Worm (Caenorhabditis elegans) whole organism, L1 larva: ENCODE results near the gene fbxa-28.

Source experiments
- C16A3.4 ChIP-seq: fragments of 150-350 bp; optimal IDR thresholded peaks from 2 replicates; lab custom pipeline; 2014; ENCODE audit warnings: missing biosample characterization, missing genetic modification characterization
- F16B12.6 ChIP-seq: fragments of 150-350 bp; optimal IDR thresholded peaks from 2 replicates; lab custom pipeline; 2014; ENCODE audit warnings: missing biosample characterization, missing genetic modification characterization
- Y116A8C.19 ChIP-seq: sonication (generic microtip); optimal IDR thresholded peaks from 2 replicates; lab custom pipeline; 2016; ENCODE audit warnings: missing compliant biosample characterization, missing genetic modification characterization, borderline replicate concordance
- aha-1 ChIP-seq: fragments of 150-350 bp; optimal IDR thresholded peaks from 2 replicates; lab custom pipeline; 2014; ENCODE audit warnings: missing biosample characterization, missing genetic modification characterization
- alr-1 ChIP-seq: fragments of 200-800 bp; sonication (Bioruptor generic); optimal IDR thresholded peaks from 2 replicates; lab custom pipeline; 2018; ENCODE audit warnings: borderline replicate concordance, mild to moderate bottlenecking, missing genetic modification characterization, missing compliant biosample characterization
- ama-1 ChIP-seq: fragments of 150-350 bp; optimal IDR thresholded peaks from 2 replicates; lab custom pipeline; 2014
- blmp-1 ChIP-seq: fragments of 150-350 bp; optimal IDR thresholded peaks from 2 replicates; lab custom pipeline; 2014; ENCODE audit warnings: missing biosample characterization, missing genetic modification characterization
- ceh-88 ChIP-seq: fragments of 200-800 bp; sonication (Bioruptor generic); IDR thresholded peaks from 2 replicates; pipeline ENCODE4 v1.3.6; 2022; ENCODE audit warnings: missing genetic modification characterization, missing compliant biosample characterization
- dpl-1 ChIP-seq, 3 experiments: fragments of 150-350 bp in 2 of 3; sonication (generic microtip) in 1 of 3; optimal IDR thresholded peaks; 2 replicates each; lab custom pipeline; 2014 to 2017; ENCODE audit warnings: missing biosample characterization in 3 of 3, missing genetic modification characterization in 3 of 3, missing genetic modification reagents in 3 of 3
- efl-1 ChIP-seq, 4 experiments: fragments of 150-350 bp; optimal IDR thresholded peaks in 3 of 4; peaks in 1 of 4; 1 replicate in 1 of 4; 2 replicates in 3 of 4; lab custom pipeline; 2014; ENCODE audit warnings: missing biosample characterization in 2 of 4, missing genetic modification characterization in 2 of 4, missing genetic modification reagents in 2 of 4
- egl-27 ChIP-seq, 2 experiments: fragments of 150-350 bp in 1 of 2; sonication (generic microtip); optimal IDR thresholded peaks; 3 replicates each; lab custom pipeline; 2017 to 2018; ENCODE audit warnings: missing biosample characterization in 2 of 2, missing genetic modification characterization in 2 of 2, missing genetic modification reagents in 2 of 2
- elt-2 ChIP-seq: sonication (generic microtip); optimal IDR thresholded peaks from 2 replicates; lab custom pipeline; 2016; ENCODE audit warnings: missing genetic modification characterization, mild to moderate bottlenecking, inconsistent platforms, missing compliant biosample characterization, missing genetic modification reagents
- fkh-10 ChIP-seq: sonication (generic microtip); optimal IDR thresholded peaks from 2 replicates; lab custom pipeline; 2017; ENCODE audit warnings: missing biosample characterization, missing genetic modification reagents, missing genetic modification characterization
- fkh-8 ChIP-seq: sonication (generic microtip); optimal IDR thresholded peaks from 2 replicates; lab custom pipeline; 2016; ENCODE audit warnings: mild to moderate bottlenecking, missing genetic modification characterization, missing compliant biosample characterization
- irx-1 ChIP-seq: sonication (generic microtip); optimal IDR thresholded peaks from 2 replicates; lab custom pipeline; 2016; ENCODE audit warnings: missing genetic modification characterization, missing compliant biosample characterization
- isw-1 ChIP-seq: fragments of 200-800 bp; sonication (Bioruptor generic); IDR thresholded peaks from 2 replicates; pipeline ENCODE4 v1.3.6; 2022; ENCODE audit warnings: missing genetic modification characterization, missing compliant biosample characterization
- lin-14 ChIP-seq: fragments of 200-800 bp; sonication (Bioruptor generic); optimal IDR thresholded peaks from 2 replicates; lab custom pipeline; 2018; ENCODE audit warnings: mild to moderate bottlenecking, missing genetic modification characterization, moderate library complexity, missing compliant biosample characterization
- lin-35 ChIP-seq, 2 experiments: fragments of 150-350 bp; optimal IDR thresholded peaks; 2 replicates each; lab custom pipeline; 2014; ENCODE audit warnings: missing biosample characterization in 2 of 2, missing genetic modification characterization in 2 of 2, missing genetic modification reagents in 2 of 2
- lsy-2 ChIP-seq, 2 experiments: fragments of 150-350 bp; optimal IDR thresholded peaks; 2 replicates each; lab custom pipeline; 2014; ENCODE audit warnings: missing biosample characterization in 2 of 2, missing genetic modification characterization in 2 of 2
- mab-9 ChIP-seq: fragments of 200-800 bp; sonication (Bioruptor generic); IDR thresholded peaks from 2 replicates; pipeline ENCODE4 v1.3.6; 2022; ENCODE audit warnings: missing genetic modification reagents, missing genetic modification characterization, missing compliant biosample characterization
- mdl-1 ChIP-seq, 2 experiments: fragments of 150-350 bp; optimal IDR thresholded peaks; 2 replicates each; lab custom pipeline; 2014 to 2017; ENCODE audit warnings: missing biosample characterization in 2 of 2, missing genetic modification characterization in 2 of 2, inconsistent platforms in 1 of 2
- mep-1 ChIP-seq: fragments of 150-350 bp; optimal IDR thresholded peaks from 2 replicates; lab custom pipeline; 2014; ENCODE audit warnings: missing biosample characterization, missing genetic modification characterization
- nhr-20 ChIP-seq: sonication (generic microtip); optimal IDR thresholded peaks from 2 replicates; lab custom pipeline; 2016; ENCODE audit warnings: mild to moderate bottlenecking, missing genetic modification characterization, missing compliant biosample characterization
- nhr-71 ChIP-seq: sonication (generic microtip); optimal IDR thresholded peaks from 2 replicates; lab custom pipeline; 2016; ENCODE audit warnings: mild to moderate bottlenecking, missing genetic modification characterization, moderate library complexity, missing compliant biosample characterization
- nhr-77 ChIP-seq: fragments of 150-350 bp; optimal IDR thresholded peaks from 2 replicates; lab custom pipeline; 2014; ENCODE audit warnings: missing biosample characterization, missing genetic modification characterization
- nhr-85 ChIP-seq: sonication (generic microtip); peaks from one replicate; lab custom pipeline; 2016; ENCODE audit warnings: missing genetic modification characterization, inconsistent platforms, missing compliant biosample characterization
- pag-3 ChIP-seq: sonication (generic microtip); optimal IDR thresholded peaks from 2 replicates; lab custom pipeline; 2017; ENCODE audit warnings: missing genetic modification characterization, mild to moderate bottlenecking, missing compliant biosample characterization, antibody characterized with exemption, borderline replicate concordance; ENCODE audit not compliant: insufficient read depth
- pqm-1 ChIP-seq: sonication (generic microtip); optimal IDR thresholded peaks from 3 replicates; lab custom pipeline; 2017; ENCODE audit warnings: missing biosample characterization, missing genetic modification characterization
- skn-1 ChIP-seq: fragments of 150-350 bp; optimal IDR thresholded peaks from 2 replicates; lab custom pipeline; 2014; ENCODE audit warnings: missing biosample characterization, missing genetic modification characterization
- snu-23 ChIP-seq: sonication (generic microtip); optimal IDR thresholded peaks from 2 replicates; lab custom pipeline; 2016; ENCODE audit warnings: missing genetic modification characterization, missing compliant biosample characterization
- sox-4 ChIP-seq: sonication (generic microtip); optimal IDR thresholded peaks from 2 replicates; lab custom pipeline; 2016; ENCODE audit warnings: missing genetic modification characterization, missing compliant biosample characterization
- tbx-2 ChIP-seq: sonication (generic microtip); optimal IDR thresholded peaks from 2 replicates; lab custom pipeline; 2016; ENCODE audit warnings: missing genetic modification characterization, missing compliant biosample characterization
- tlp-1 ChIP-seq: fragments of 150-350 bp; optimal IDR thresholded peaks from 2 replicates; lab custom pipeline; 2014; ENCODE audit warnings: missing biosample characterization, missing genetic modification characterization
- unc-130 ChIP-seq: fragments of 150-350 bp; optimal IDR thresholded peaks from 2 replicates; lab custom pipeline; 2017; ENCODE audit warnings: missing biosample characterization, missing genetic modification characterization, inconsistent platforms
- vab-15 ChIP-seq: sonication (generic microtip); optimal IDR thresholded peaks from 2 replicates; lab custom pipeline; 2017; ENCODE audit warnings: missing genotype, mild to moderate bottlenecking, missing genetic modification characterization, missing compliant biosample characterization
- ztf-4 ChIP-seq: fragments of 150-350 bp; optimal IDR thresholded peaks from 2 replicates; lab custom pipeline; 2014; ENCODE audit warnings: missing biosample characterization, missing genetic modification characterization

The fbxa-28 gene

ce11 chrIII:1297604-1298003 is at the start of gene fbxa-28:
Gene fbxa-28 (plus strand): TSS chrIII:1297904.
- TF ChIP-seq tlp-1 (tag; lab: Kevin White, UChicago) (no peak), aha-1 (tag; lab: Kevin White, UChicago) (no peak), fkh-10 (GFP tag; lab: Kevin White, UChicago) (no peak), nhr-20 (tag; lab: Kevin White, UChicago) (no peak), lsy-2 (tag; optimal IDR thresholded peaks at IDR 0.05; lab: Kevin White, UChicago) (no peak), Y116A8C.19 (no peak), tbx-2 (tag; lab: Kevin White, UChicago) (no peak), isw-1 (GFP tag; lab: Robert Waterston, UW) (no peak)

DNA sequence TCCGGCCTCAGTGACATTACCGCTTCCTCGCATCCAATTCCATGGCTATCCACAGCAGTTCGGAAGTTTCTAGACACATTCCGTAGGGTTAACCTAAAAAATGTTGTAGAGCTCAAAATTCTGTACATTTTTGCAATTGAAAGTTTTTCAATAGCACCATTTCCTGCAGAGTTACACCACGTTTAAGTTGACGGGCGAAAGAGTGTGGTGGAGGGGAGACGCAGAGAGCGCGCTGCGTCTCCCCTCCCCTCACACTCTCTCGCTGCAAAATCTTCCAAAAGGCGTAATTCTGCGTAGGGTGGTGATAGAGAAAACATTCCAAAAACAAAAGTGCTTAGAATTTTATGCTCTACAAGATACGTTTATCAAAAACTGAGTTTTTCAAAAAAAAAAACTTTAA is 49.4 kb upstream of the fbxa-28 start:
- TF ChIP-seq nhr-85 (tag; lab: Kevin White, UChicago) (peak; percentile 59), nhr-20 (tag; lab: Kevin White, UChicago) (no peak)

ce11 chrIII:1249111-1249583 is 48.6 kb upstream of the fbxa-28 start, which contains the start of the genes fbxa-76 and fbxa-77:
Gene fbxa-76 (minus strand): TSS chrIII:1249161.
Gene fbxa-77 (plus strand): TSS chrIII:1249475.
- TF ChIP-seq aha-1 (tag; lab: Kevin White, UChicago) (no peak), elt-2 (tag; lab: Kevin White, UChicago) (peak; percentile 5), lin-35 (GFP tag; optimal IDR thresholded peaks at IDR 0.05; lab: Kevin White, UChicago) (peak; percentile 41 to 65), egl-27 (tag; optimal IDR thresholded peaks at IDR 0.05; lab: Kevin White, UChicago) (no peak), pag-3 (no peak), dpl-1 (GFP tag; optimal IDR thresholded peaks at IDR 0.05; lab: Kevin White, UChicago) (peak; percentile 24 to 45 (median 37)), skn-1 (tag; lab: Kevin White, UChicago) (peak; percentile 43), alr-1 (tag; lab: Kevin White, UChicago) (no peak), fkh-8 (tag; lab: Kevin White, UChicago) (no peak), ceh-88 (GFP tag; lab: Robert Waterston, UW) (no peak), lsy-2 (tag; optimal IDR thresholded peaks at IDR 0.05; lab: Kevin White, UChicago) (peak in 1 of 2 experiments; percentile 64), nhr-20 (tag; lab: Kevin White, UChicago) (peak; percentile 6), nhr-85 (tag; lab: Kevin White, UChicago) (no peak), irx-1 (no peak), isw-1 (GFP tag; lab: Robert Waterston, UW) (no peak), mep-1 (tag; lab: Kevin White, UChicago) (peak; percentile 13), ztf-4 (tag; lab: Kevin White, UChicago) (no peak), nhr-77 (tag; lab: Kevin White, UChicago) (peak; percentile 3), F16B12.6 (tag; lab: Kevin White, UChicago) (peak; percentile 67), unc-130 (tag; lab: Kevin White, UChicago) (no peak), snu-23 (GFP tag; lab: Kevin White, UChicago) (peak; percentile 50), tlp-1 (tag; lab: Kevin White, UChicago) (no peak), ama-1 (lab: Kevin White, UChicago) (no peak), sox-4 (no peak), nhr-71 (peak; percentile 20), C16A3.4 (tag; lab: Kevin White, UChicago) (peak; percentile 17), efl-1 (optimal IDR thresholded peaks at IDR 0.05; lab: Kevin White, UChicago) (peak; percentile 57 to 67), efl-1 (GFP tag; optimal IDR thresholded peaks at IDR 0.05 in 1 of 2; lab: Kevin White, UChicago) (peak; percentile 41 to 84), mab-9 (GFP tag; lab: Robert Waterston, UW) (no peak), vab-15 (tag; lab: Kevin White, UChicago) (no peak), lin-14 (GFP tag; lab: Kevin White, UChicago) (peak; percentile 33), tbx-2 (tag; lab: Kevin White, UChicago) (no peak), pqm-1 (tag; lab: Kevin White, UChicago) (no peak), mdl-1 (tag; optimal IDR thresholded peaks at IDR 0.05; lab: Kevin White, UChicago) (peak in 1 of 2 experiments; percentile 6), blmp-1 (tag; lab: Kevin White, UChicago) (peak; percentile 31)
